Worm (Caenorhabditis elegans) whole organism, L1 larva: Measurements from ENCODE around the gene B0034.1.

Experiments
- ama-1 ChIP-seq: fragments of 150-350 bp; optimal IDR thresholded peaks from 2 replicates; lab custom pipeline; 2014
- ceh-8 ChIP-seq: fragments of 200-800 bp; sonication (Bioruptor generic); optimal IDR thresholded peaks from 2 replicates; lab custom pipeline; 2018; ENCODE audit warnings: mild to moderate bottlenecking, missing genetic modification characterization, moderate library complexity, missing compliant biosample characterization
- ces-1 ChIP-seq: fragments of 150-350 bp; optimal IDR thresholded peaks from 2 replicates; lab custom pipeline; 2014; ENCODE audit warnings: missing biosample characterization, missing genetic modification reagents, missing genetic modification characterization
- dpl-1 ChIP-seq, 3 experiments: fragments of 150-350 bp in 2 of 3; sonication (generic microtip) in 1 of 3; optimal IDR thresholded peaks; 2 replicates each; lab custom pipeline; 2014 to 2017; ENCODE audit warnings: missing biosample characterization in 3 of 3, missing genetic modification characterization in 3 of 3, missing genetic modification reagents in 3 of 3
- elt-3 ChIP-seq, 6 experiments: fragments of 150-350 bp in 1 of 6; sonication (generic microtip); optimal IDR thresholded peaks; 2 replicates each; lab custom pipeline; 2017 to 2018; ENCODE audit warnings: missing biosample characterization in 6 of 6, missing genetic modification characterization in 6 of 6, inconsistent platforms in 1 of 6
- grh-1 ChIP-seq: fragments of 200-800 bp; sonication (Bioruptor generic); IDR thresholded peaks from 2 replicates; pipeline ENCODE4 v1.3.6; 2022; ENCODE audit warnings: missing genetic modification reagents, missing genetic modification characterization, missing compliant biosample characterization
- nhr-11 ChIP-seq: fragments of 150-350 bp; optimal IDR thresholded peaks from 2 replicates; lab custom pipeline; 2014; ENCODE audit warnings: missing biosample characterization, missing genetic modification characterization
- rnt-1 ChIP-seq: sonication (generic microtip); optimal IDR thresholded peaks from 2 replicates; lab custom pipeline; 2016; ENCODE audit warnings: mild to moderate bottlenecking, missing genetic modification characterization, moderate library complexity, missing compliant biosample characterization
- skn-1 ChIP-seq: fragments of 150-350 bp; optimal IDR thresholded peaks from 2 replicates; lab custom pipeline; 2014; ENCODE audit warnings: missing biosample characterization, missing genetic modification characterization
- snpc-4 ChIP-seq: fragments of 150-350 bp; optimal IDR thresholded peaks from 2 replicates; lab custom pipeline; 2014; ENCODE audit warnings: missing biosample characterization, missing genetic modification characterization
- unc-130 ChIP-seq: fragments of 150-350 bp; optimal IDR thresholded peaks from 2 replicates; lab custom pipeline; 2017; ENCODE audit warnings: missing biosample characterization, missing genetic modification characterization, inconsistent platforms

DNA sequence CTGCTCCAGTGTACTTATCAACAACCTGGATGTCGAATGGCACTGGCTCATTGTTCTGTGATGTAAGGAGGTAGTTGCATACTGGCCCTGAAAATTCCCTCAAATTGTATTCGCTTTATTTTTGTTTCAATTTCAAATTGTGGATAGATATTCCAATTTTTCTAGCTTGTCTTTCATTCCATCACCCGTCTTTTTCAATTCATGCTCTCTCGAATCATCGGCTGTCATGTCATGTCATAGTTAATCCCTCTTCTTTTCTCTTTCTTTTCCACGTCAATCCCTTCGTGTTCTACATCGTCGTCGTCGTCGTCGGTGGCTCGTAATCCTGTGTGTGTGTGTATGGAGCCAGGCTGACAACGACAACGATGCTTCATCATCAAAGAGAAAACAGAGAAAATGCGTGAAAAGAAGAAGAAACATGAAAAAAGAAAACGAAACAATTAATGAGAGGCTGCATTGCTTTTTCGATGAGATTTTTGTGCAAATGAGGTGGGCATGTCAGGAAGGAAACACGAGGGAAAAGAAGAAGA, 12.4 kb upstream of the B0034.1 start:
- no peak for TF ChIP-seq elt-3 (tag; optimal IDR thresholded peaks at IDR 0.05; lab: Kevin White, UChicago)
- TF ChIP-seq grh-1 (GFP tag; lab: Robert Waterston, UW): no peak
- no peak for TF ChIP-seq ama-1 (lab: Kevin White, UChicago)
- TF ChIP-seq ces-1 (GFP tag; lab: Kevin White, UChicago): no peak
- no peak for TF ChIP-seq ceh-8
- TF ChIP-seq snpc-4: no peak
- TF ChIP-seq rnt-1 (tag; lab: Kevin White, UChicago): no peak
- TF ChIP-seq skn-1 (tag; lab: Kevin White, UChicago): no peak
- no peak for TF ChIP-seq unc-130 (tag; lab: Kevin White, UChicago)
- TF ChIP-seq dpl-1 (GFP tag; optimal IDR thresholded peaks at IDR 0.05; lab: Kevin White, UChicago): no peak
- TF ChIP-seq nhr-11: no peak
